Fruit fly (Drosophila melanogaster) whole organism, wandering third instar larva: Measurements from ENCODE around the gene Cyt-c-p.

ENCODE experiments used
- Hr78 ChIP-seq: fragments of >200 bp; optimal IDR thresholded peaks from 2 replicates; lab custom pipeline; 2017; ENCODE audit warnings: missing biosample characterization, missing genetic modification characterization
- Vsx2 ChIP-seq: fragments of 200-300, 225-300 bp; sonication (Bioruptor generic); optimal IDR thresholded peaks from 2 replicates; lab custom pipeline; 2018; ENCODE audit warnings: missing biosample characterization, missing genetic modification characterization; ENCODE audit not compliant: partially characterized antibody

DNA sequence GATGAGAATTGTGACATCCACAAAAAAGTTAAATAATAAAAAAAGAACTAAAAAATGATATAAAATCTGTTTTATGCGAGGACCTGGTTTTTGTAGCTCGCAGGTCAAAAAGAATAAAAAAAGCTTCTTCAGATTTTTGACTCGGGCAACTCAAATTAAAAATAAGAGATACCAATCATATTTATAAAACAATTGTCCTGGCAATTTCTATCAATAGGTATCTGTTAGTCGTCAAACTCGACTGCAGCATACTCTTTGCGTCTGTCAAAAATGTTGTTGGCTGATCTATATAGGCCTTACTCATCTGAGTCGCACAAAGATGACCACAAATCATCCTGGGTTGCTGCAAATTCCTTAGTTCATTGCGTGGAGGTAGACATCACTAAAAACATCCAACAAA lies 2.9 kb downstream of the Cyt-c-p start:
- TF ChIP-seq Vsx2 (GFP tag; lab: Kevin White, UChicago) (no peak), Hr78 (GFP tag; lab: Kevin White, UChicago) (no peak)
